Worm (Caenorhabditis elegans) whole organism, young adult: ENCODE data around the gene F49C12.11.
"Not testable (repeated sequence)": the region's sequence is repeated elsewhere in the genome, so short reads cannot be mapped to it uniquely, and the experiment has no call there.

Experiments used
- ama-1 ChIP-seq, 3 experiments: fragments of 150-350 bp in 1 of 3; sonication (generic microtip) in 2 of 3; optimal IDR thresholded peaks; 2 replicates each; lab custom pipeline; 2014 to 2018; ENCODE audit warnings: missing biosample characterization in 2 of 3, missing genetic modification characterization in 2 of 3, missing genetic modification reagents in 2 of 3
- ccch-3 ChIP-seq: fragments of 200-800 bp; sonication (Bioruptor generic); optimal IDR thresholded peaks from 2 replicates; lab custom pipeline; 2018; ENCODE audit warnings: mild to moderate bottlenecking, missing genetic modification characterization, missing compliant biosample characterization
- ceh-79 ChIP-seq: sonication (generic microtip); optimal IDR thresholded peaks from 2 replicates; lab custom pipeline; 2017; ENCODE audit warnings: mild to moderate bottlenecking, missing genetic modification characterization, missing compliant biosample characterization
- hmg-1.2 ChIP-seq: fragments of 200-800 bp; sonication (Bioruptor generic); IDR thresholded peaks from 2 replicates; pipeline ENCODE4 v1.3.6; 2022; ENCODE audit warnings: missing genetic modification reagents, missing genetic modification characterization, missing compliant biosample characterization
- hmg-20 ChIP-seq: fragments of 200-800 bp; sonication (Bioruptor generic); IDR thresholded peaks from 2 replicates; pipeline ENCODE4 v1.3.6; 2022; ENCODE audit warnings: missing genetic modification reagents, missing genetic modification characterization, missing compliant biosample characterization
- hrde-1 ChIP-seq: sonication (generic microtip); optimal IDR thresholded peaks from 2 replicates; lab custom pipeline; 2016; ENCODE audit warnings: missing genetic modification characterization, mild to moderate bottlenecking, missing compliant biosample characterization, moderate library complexity, missing genotype, missing genetic modification reagents, borderline replicate concordance
- nfya-1 ChIP-seq: sonication (generic microtip); optimal IDR thresholded peaks from 2 replicates; lab custom pipeline; 2017; ENCODE audit warnings: antibody characterized with exemption, missing compliant biosample characterization, missing genetic modification characterization, borderline replicate concordance; ENCODE audit not compliant: insufficient read depth
- tlf-1 ChIP-seq: fragments of 200-800 bp; sonication (Bioruptor generic); optimal IDR thresholded peaks from 2 replicates; lab custom pipeline; 2018; ENCODE audit warnings: mild to moderate bottlenecking, missing genetic modification characterization, missing compliant biosample characterization
- ztf-3 ChIP-seq: fragments of 200-800 bp; sonication (Bioruptor generic); optimal IDR thresholded peaks from 2 replicates; lab custom pipeline; 2018; ENCODE audit warnings: mild to moderate bottlenecking, missing genetic modification characterization, missing compliant biosample characterization

ce11 chrIV:9312827-9313226 is 6.4 kb upstream of the F49C12.11 start, which contains the start of gene F49C12.7:
- TF ChIP-seq hmg-1.2; ceh-79; tlf-1 (GFP tag; lab: Kevin White, UChicago); nfya-1 (tag; lab: Kevin White, UChicago); ztf-3 (GFP tag; lab: Kevin White, UChicago); ama-1 (optimal IDR thresholded peaks at IDR 0.05; lab: Kevin White, UChicago); ama-1 (GFP tag; optimal IDR thresholded peaks at IDR 0.05; lab: Kevin White, UChicago); hrde-1 (tag; lab: Kevin White, UChicago); ccch-3 (GFP tag; lab: Kevin White, UChicago); hmg-20 (GFP tag; lab: Robert Waterston, UW): not testable (repeated sequence)
